Fruit fly (Drosophila melanogaster) whole organism, prepupa: ENCODE data around the gene eEF1gamma.

Source experiments
- Blimp-1 ChIP-seq: fragments of 200-800 bp; sonication (Bioruptor generic); optimal IDR thresholded peaks from 3 replicates; lab custom pipeline; 2017; ENCODE audit warnings: missing biosample characterization, missing genetic modification characterization, mild to moderate bottlenecking, moderate library complexity, missing genetic modification reagents
- CG10631 ChIP-seq: fragments of 200-800 bp; sonication (Bioruptor generic); optimal IDR thresholded peaks from 2 replicates; lab custom pipeline; 2016; ENCODE audit warnings: missing biosample characterization, missing genetic modification characterization
- CG15336 ChIP-seq: fragments of 200-800 bp; sonication (Bioruptor generic); IDR thresholded peaks from 2 replicates; pipeline ENCODE4 v1.3.6; 2022; ENCODE audit warnings: missing biosample characterization, missing genetic modification characterization
- CG1621 ChIP-seq: fragments of 200-800 bp; sonication (Bioruptor generic); optimal IDR thresholded peaks from 3 replicates; lab custom pipeline; 2018; ENCODE audit warnings: missing biosample characterization, mild to moderate bottlenecking, missing genetic modification characterization
- CG16779 ChIP-seq: fragments of 200-800 bp; sonication (Bioruptor generic); optimal IDR thresholded peaks from 3 replicates; lab custom pipeline; 2017; ENCODE audit warnings: missing biosample characterization, mild to moderate bottlenecking, missing genetic modification characterization
- CG3032 ChIP-seq: fragments of 200-800 bp; optimal IDR thresholded peaks from 2 replicates; lab custom pipeline; 2019; ENCODE audit warnings: missing biosample characterization, mild to moderate bottlenecking, missing genetic modification characterization, moderate library complexity
- CG31627 ChIP-seq: fragments of 200-800 bp; sonication (Bioruptor generic); optimal IDR thresholded peaks from 3 replicates; lab custom pipeline; 2016; ENCODE audit warnings: missing biosample characterization, missing genetic modification characterization
- CG32006 ChIP-seq: fragments of 200-800 bp; sonication (Bioruptor generic); optimal IDR thresholded peaks from 3 replicates; lab custom pipeline; 2017; ENCODE audit warnings: missing biosample characterization, mild to moderate bottlenecking, missing genetic modification characterization
- CG34406 ChIP-seq: fragments of 200-800 bp; sonication (Bioruptor generic); optimal IDR thresholded peaks from 3 replicates; lab custom pipeline; 2016; ENCODE audit warnings: missing biosample characterization, missing genetic modification characterization
- CG3919 ChIP-seq: fragments of 200-800 bp; sonication (Bioruptor generic); optimal IDR thresholded peaks from 3 replicates; lab custom pipeline; 2016; ENCODE audit warnings: missing biosample characterization, missing genetic modification characterization
- CG6163 ChIP-seq: fragments of 200-800 bp; sonication (Bioruptor generic); IDR thresholded peaks from 3 replicates; pipeline ENCODE4 v1.3.6; 2022; ENCODE audit warnings: missing biosample characterization, missing genetic modification characterization
- CG6276 ChIP-seq: fragments of 200-800 bp; sonication (Bioruptor generic); optimal IDR thresholded peaks from 2 replicates; lab custom pipeline; 2017; ENCODE audit warnings: missing biosample characterization, mild to moderate bottlenecking, missing genetic modification characterization
- CG6792 ChIP-seq: fragments of 200-800 bp; sonication (Bioruptor generic); optimal IDR thresholded peaks from 3 replicates; lab custom pipeline; 2016; ENCODE audit warnings: missing biosample characterization, missing genetic modification characterization
- CG6854 ChIP-seq: fragments of 200-800 bp; sonication (Bioruptor generic); optimal IDR thresholded peaks from 2 replicates; lab custom pipeline; 2017; ENCODE audit warnings: missing biosample characterization, mild to moderate bottlenecking, missing genetic modification characterization
- CG7368 ChIP-seq: fragments of 200-800 bp; sonication (Bioruptor generic); optimal IDR thresholded peaks from 3 replicates; lab custom pipeline; 2016; ENCODE audit warnings: missing biosample characterization, missing genetic modification characterization
- CG8319 ChIP-seq: fragments of 200-800 bp; sonication (Bioruptor generic); optimal IDR thresholded peaks from 3 replicates; lab custom pipeline; 2016; ENCODE audit warnings: missing biosample characterization, missing genetic modification characterization
- CG8632 ChIP-seq: fragments of 200-800 bp; sonication (Bioruptor generic); optimal IDR thresholded peaks from 3 replicates; lab custom pipeline; 2016; ENCODE audit warnings: missing biosample characterization, missing genetic modification characterization
- CG9139 ChIP-seq: fragments of 200-800 bp; sonication (Bioruptor generic); optimal IDR thresholded peaks from 3 replicates; lab custom pipeline; 2017; ENCODE audit warnings: missing biosample characterization, mild to moderate bottlenecking, missing genetic modification characterization
- Eip75B ChIP-seq: fragments of 200-800 bp; sonication (Bioruptor generic); optimal IDR thresholded peaks from 3 replicates; lab custom pipeline; 2016; ENCODE audit warnings: missing biosample characterization, missing genetic modification characterization
- Eip78C ChIP-seq: fragments of 200-800 bp; sonication (Bioruptor generic); peaks from one replicate; lab custom pipeline; 2016; ENCODE audit warnings: missing biosample characterization, missing genetic modification characterization
- Ets21C ChIP-seq: fragments of 200-800 bp; sonication (Bioruptor generic); optimal IDR thresholded peaks from 3 replicates; lab custom pipeline; 2016; ENCODE audit warnings: missing biosample characterization, missing genetic modification characterization
- Gug ChIP-seq: fragments of 200-800 bp; sonication (Bioruptor generic); IDR thresholded peaks from 2 replicates; pipeline ENCODE4 v1.3.6; 2022; ENCODE audit warnings: missing biosample characterization, missing genetic modification characterization
- Hr38 ChIP-seq: sonication (Bioruptor generic); optimal IDR thresholded peaks from 2 replicates; lab custom pipeline; 2016; ENCODE audit warnings: missing biosample characterization, missing genetic modification characterization
- Hr39 ChIP-seq: fragments of 200-800 bp; sonication (Bioruptor generic); optimal IDR thresholded peaks from 2 replicates; lab custom pipeline; 2016; ENCODE audit warnings: missing biosample characterization, missing genetic modification characterization
- Hr4 ChIP-seq: fragments of 200-800 bp; sonication (Bioruptor generic); optimal IDR thresholded peaks from 3 replicates; lab custom pipeline; 2016; ENCODE audit warnings: missing biosample characterization, missing genetic modification characterization
- Lpt ChIP-seq: fragments of 200-800 bp; sonication (Bioruptor generic); optimal IDR thresholded peaks from 3 replicates; lab custom pipeline; 2016; ENCODE audit warnings: missing biosample characterization, missing genetic modification characterization
- Met ChIP-seq: fragments of 200-800 bp; sonication (Bioruptor generic); optimal IDR thresholded peaks from 3 replicates; lab custom pipeline; 2016; ENCODE audit warnings: missing biosample characterization, missing genetic modification characterization
- OdsH ChIP-seq: fragments of 200-800 bp; sonication (Bioruptor generic); optimal IDR thresholded peaks from 3 replicates; lab custom pipeline; 2016; ENCODE audit warnings: missing biosample characterization, missing genetic modification characterization
- Smox ChIP-seq: fragments of 200-800 bp; sonication (Bioruptor generic); optimal IDR thresholded peaks from 3 replicates; lab custom pipeline; 2016; ENCODE audit warnings: missing biosample characterization, missing genetic modification characterization
- Sox15 ChIP-seq: fragments of 200-800 bp; sonication (Bioruptor generic); optimal IDR thresholded peaks from 3 replicates; lab custom pipeline; 2016; ENCODE audit warnings: missing biosample characterization, missing genetic modification characterization
- achi ChIP-seq: fragments of 200-800 bp; sonication (Bioruptor generic); optimal IDR thresholded peaks from 3 replicates; lab custom pipeline; 2016; ENCODE audit warnings: missing biosample characterization, missing genetic modification characterization
- acj6 ChIP-seq: fragments of 200-800 bp; sonication (Bioruptor generic); optimal IDR thresholded peaks from 3 replicates; lab custom pipeline; 2016; ENCODE audit warnings: missing biosample characterization, missing genetic modification characterization
- cyc ChIP-seq: fragments of 200-800 bp; sonication (Bioruptor generic); optimal IDR thresholded peaks from 3 replicates; lab custom pipeline; 2016; ENCODE audit warnings: missing biosample characterization, missing genetic modification characterization
- dac ChIP-seq: fragments of 200-800 bp; sonication (Bioruptor generic); optimal IDR thresholded peaks from 2 replicates; lab custom pipeline; 2017; ENCODE audit warnings: missing biosample characterization, mild to moderate bottlenecking, missing genetic modification characterization
- eg ChIP-seq: fragments of 200-800 bp; sonication (Bioruptor generic); IDR thresholded peaks from 3 replicates; pipeline ENCODE4 v1.3.6; 2022; ENCODE audit warnings: missing biosample characterization, missing genetic modification characterization
- esn ChIP-seq: fragments of 200-800 bp; sonication (Bioruptor generic); optimal IDR thresholded peaks from 2 replicates; lab custom pipeline; 2016; ENCODE audit warnings: missing biosample characterization, mild to moderate bottlenecking, missing genetic modification characterization, moderate library complexity
- fd59A ChIP-seq: fragments of 200-800 bp; sonication (Bioruptor generic); optimal IDR thresholded peaks from 2 replicates; lab custom pipeline; 2017; ENCODE audit warnings: missing biosample characterization, mild to moderate bottlenecking, missing genetic modification characterization, missing genetic modification reagents
- fkh ChIP-seq: fragments of 200-800 bp; sonication (Bioruptor generic); optimal IDR thresholded peaks from 3 replicates; lab custom pipeline; 2017; ENCODE audit warnings: missing biosample characterization, mild to moderate bottlenecking, missing genetic modification characterization, moderate library complexity
- net ChIP-seq: fragments of 200-800 bp; sonication (Bioruptor generic); optimal IDR thresholded peaks from 3 replicates; lab custom pipeline; 2016; ENCODE audit warnings: missing biosample characterization, missing genetic modification characterization
- salr ChIP-seq, 2 experiments: fragments of 200-800 bp; sonication (Bioruptor generic); optimal IDR thresholded peaks; 3 replicates each; lab custom pipeline; 2016 to 2018; ENCODE audit warnings: missing biosample characterization in 2 of 2, missing genetic modification characterization in 2 of 2, mild to moderate bottlenecking in 1 of 2
- spab ChIP-seq: fragments of 200-800 bp; sonication (Bioruptor generic); optimal IDR thresholded peaks from 2 replicates; lab custom pipeline; 2017; ENCODE audit warnings: missing biosample characterization, mild to moderate bottlenecking, missing genetic modification characterization, missing genetic modification reagents
- svp ChIP-seq: fragments of 200-800 bp; sonication (Bioruptor generic); peaks from one replicate; lab custom pipeline; 2016; ENCODE audit warnings: missing biosample characterization, missing genetic modification characterization
- topi ChIP-seq: fragments of 200-800 bp; sonication (Bioruptor generic); optimal IDR thresholded peaks from 3 replicates; lab custom pipeline; 2016; ENCODE audit warnings: missing biosample characterization, missing genetic modification characterization
- vri ChIP-seq: fragments of 200-800 bp; sonication (Bioruptor generic); optimal IDR thresholded peaks from 3 replicates; lab custom pipeline; 2016; ENCODE audit warnings: missing biosample characterization, mild to moderate bottlenecking, missing genetic modification characterization

eEF1gamma gene

DNA sequence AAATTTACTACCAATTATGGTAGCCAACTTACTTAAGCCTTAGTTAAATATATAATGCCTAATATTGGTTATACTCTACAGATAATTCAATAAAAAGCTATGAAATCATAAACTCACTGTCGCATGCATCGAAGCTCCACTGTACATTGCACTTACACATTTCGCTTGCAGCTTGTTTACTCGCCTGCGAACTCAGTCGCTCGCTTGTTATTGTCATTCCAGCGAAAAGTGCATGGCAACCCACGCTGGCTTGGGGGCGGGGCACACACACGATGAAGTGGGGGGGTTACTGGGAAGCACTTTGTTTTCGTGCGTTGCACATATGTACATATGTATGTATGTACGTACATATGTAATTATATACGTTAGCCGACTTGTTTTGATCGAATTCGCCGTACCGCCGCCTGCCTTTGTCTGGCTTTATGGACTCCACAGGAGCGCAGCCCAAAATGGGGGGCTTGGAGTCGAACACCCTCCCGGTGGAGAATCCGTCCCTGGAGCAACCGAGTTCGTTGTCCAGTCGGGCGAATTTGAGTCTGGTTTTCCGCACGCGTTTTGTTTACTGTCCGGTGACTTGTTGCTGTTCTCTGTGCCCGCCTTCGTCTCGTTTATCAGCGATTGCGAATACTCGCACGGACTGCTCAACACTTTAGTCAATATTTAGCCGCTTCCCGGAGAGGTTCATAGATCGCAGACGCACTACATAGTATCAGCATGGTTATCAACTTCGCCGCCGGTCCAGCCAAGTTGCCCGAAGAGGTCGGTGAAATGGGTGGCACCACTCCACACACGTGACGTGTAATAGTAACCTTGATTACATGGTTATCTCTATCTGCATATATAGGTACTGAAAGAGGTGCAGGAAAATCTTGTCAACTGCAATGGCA, 19.9 kb upstream of the eEF1gamma start, which contains the start of gene CG11899 (continued):
- TF ChIP-seq fd59A (GFP tag; lab: Kevin White, UChicago) (peak; percentile 59), net (peak; percentile 77), Eip75B (GFP tag; lab: Kevin White, UChicago) (peak; percentile 88), CG3919 (GFP tag; lab: Kevin White, UChicago) (peak; percentile 94), CG34406 (GFP tag; lab: Kevin White, UChicago) (peak; percentile 61), CG8632 (GFP tag; lab: Kevin White, UChicago) (peak; percentile 55), CG16779 (tag; lab: Kevin White, UChicago) (peak; percentile 47), topi (GFP tag; lab: Kevin White, UChicago) (peak; percentile 83), CG6854 (GFP tag; lab: Kevin White, UChicago) (peak; percentile 97), CG9139 (GFP tag; lab: Kevin White, UChicago) (peak; percentile 59), eg (GFP tag; lab: Robert Waterston, UW) (peak; percentile 81), spab (GFP tag; lab: Kevin White, UChicago) (peak; percentile 68), CG15336 (GFP tag; lab: Robert Waterston, UW) (peak; percentile 78), Hr4 (peak; percentile 65), Hr38 (GFP tag; lab: Kevin White, UChicago) (no peak), CG6163 (peak; percentile 95), achi (GFP tag; lab: Kevin White, UChicago) (peak; percentile 60), dac (GFP tag; lab: Kevin White, UChicago) (peak; percentile 71), CG1621 (tag; lab: Kevin White, UChicago) (peak; percentile 93), Ets21C (GFP tag; lab: Kevin White, UChicago) (peak; percentile 75), Eip78C (GFP tag; lab: Kevin White, UChicago) (peak; percentile 85), CG31627 (GFP tag; lab: Kevin White, UChicago) (peak; percentile 74), Smox (peak; percentile 74), CG6276 (peak; percentile 61), CG7368 (GFP tag; lab: Kevin White, UChicago) (peak; percentile 72), OdsH (GFP tag; lab: Kevin White, UChicago) (peak; percentile 68), Lpt (peak; percentile 81), svp (GFP tag; lab: Kevin White, UChicago) (peak; percentile 98), CG6792 (GFP tag; lab: Kevin White, UChicago) (peak; percentile 77), Blimp-1 (GFP tag; lab: Kevin White, UChicago) (peak; percentile 58), cyc (GFP tag; lab: Kevin White, UChicago) (peak; percentile 90), acj6 (GFP tag; lab: Kevin White, UChicago) (peak; percentile 64), fkh (GFP tag; lab: Kevin White, UChicago) (peak; percentile 39), Met (GFP tag; lab: Kevin White, UChicago) (peak; percentile 87), CG10631 (GFP tag; lab: Kevin White, UChicago) (peak; percentile 69), CG8319 (GFP tag; lab: Kevin White, UChicago) (peak; percentile 54), Gug (GFP tag; lab: Robert Waterston, UW) (peak; percentile 38), salr (GFP tag; optimal IDR thresholded peaks at IDR 0.05; lab: Kevin White, UChicago) (peak in 1 of 2 experiments; percentile 48), Hr39 (GFP tag; lab: Kevin White, UChicago) (peak; percentile 66), CG32006 (GFP tag; lab: Kevin White, UChicago) (peak; percentile 70), Sox15 (peak; percentile 25), CG3032 (tag; lab: Kevin White, UChicago) (peak; percentile 56), vri (peak; percentile 82), esn (GFP tag; lab: Kevin White, UChicago) (peak; percentile 85)
